Fruit fly (Drosophila melanogaster) whole organism, embryonic: ENCODE results near the gene CG6972.

Experiments
- Asciz ChIP-seq: fragments of 200-800 bp; sonication (Bioruptor generic); optimal IDR thresholded peaks from 2 replicates; lab custom pipeline; 2017; ENCODE audit warnings: missing biosample characterization, mild to moderate bottlenecking, missing genetic modification characterization, missing genetic modification reagents
- Atf-2 ChIP-seq: fragments of 200-800 bp; sonication (Bioruptor generic); optimal IDR thresholded peaks from 2 replicates; lab custom pipeline; 2016; ENCODE audit warnings: missing biosample characterization, missing genetic modification characterization
- CG10209 ChIP-seq: fragments of 200-800 bp; sonication (Bioruptor generic); optimal IDR thresholded peaks from 3 replicates; lab custom pipeline; 2017; ENCODE audit warnings: missing biosample characterization, mild to moderate bottlenecking, missing genetic modification characterization, missing genetic modification reagents
- CG10431 ChIP-seq: fragments of 200-800 bp; sonication (Bioruptor generic); optimal IDR thresholded peaks from 3 replicates; lab custom pipeline; 2018; ENCODE audit warnings: missing biosample characterization, mild to moderate bottlenecking, missing genetic modification characterization
- CG10543 ChIP-seq: fragments of 200-800 bp; sonication (Bioruptor generic); optimal IDR thresholded peaks from 3 replicates; lab custom pipeline; 2017; ENCODE audit warnings: missing biosample characterization, mild to moderate bottlenecking, missing genetic modification characterization, moderate library complexity
- CG10654 ChIP-seq: fragments of 200-800 bp; sonication (Bioruptor generic); optimal IDR thresholded peaks from 2 replicates; lab custom pipeline; 2016; ENCODE audit warnings: missing biosample characterization, missing genetic modification characterization
- CG12071 ChIP-seq: fragments of 200-800 bp; sonication (Bioruptor generic); optimal IDR thresholded peaks from 3 replicates; lab custom pipeline; 2018; ENCODE audit warnings: missing biosample characterization, mild to moderate bottlenecking, missing genetic modification characterization
- CG12155 ChIP-seq: fragments of 200-800 bp; sonication (Bioruptor generic); optimal IDR thresholded peaks from 3 replicates; lab custom pipeline; 2016; ENCODE audit warnings: missing biosample characterization, missing genetic modification characterization
- CG12219 ChIP-seq: fragments of 200-800 bp; sonication (Bioruptor generic); optimal IDR thresholded peaks from 3 replicates; lab custom pipeline; 2018; ENCODE audit warnings: missing biosample characterization, mild to moderate bottlenecking, missing genetic modification characterization
- CG15011 ChIP-seq: fragments of 200-800 bp; sonication (Bioruptor generic); optimal IDR thresholded peaks from 3 replicates; lab custom pipeline; 2018; ENCODE audit warnings: missing biosample characterization, mild to moderate bottlenecking, missing genetic modification characterization
- CG1529 ChIP-seq: fragments of 200-800 bp; sonication (Bioruptor generic); optimal IDR thresholded peaks from 3 replicates; lab custom pipeline; 2018; ENCODE audit warnings: missing biosample characterization, missing genetic modification characterization
- CG1602 ChIP-seq: fragments of 200-800 bp; sonication (Bioruptor generic); optimal IDR thresholded peaks from 3 replicates; lab custom pipeline; 2016; ENCODE audit warnings: missing biosample characterization, missing genetic modification characterization
- CG16813 ChIP-seq: fragments of 200-800 bp; sonication (Bioruptor generic); IDR thresholded peaks from 3 replicates; pipeline ENCODE4 v1.3.6; 2022; ENCODE audit warnings: missing biosample characterization, missing genetic modification characterization; ENCODE audit not compliant: partially characterized antibody
- CG18262 ChIP-seq: fragments of 200-800 bp; optimal IDR thresholded peaks from 3 replicates; lab custom pipeline; 2019; ENCODE audit warnings: missing biosample characterization, mild to moderate bottlenecking, missing genetic modification characterization, moderate library complexity
- CG18476 ChIP-seq: fragments of 200-800 bp; sonication (Bioruptor generic); optimal IDR thresholded peaks from 2 replicates; lab custom pipeline; 2016; ENCODE audit warnings: missing biosample characterization, mild to moderate bottlenecking, missing genetic modification characterization
- CG31441 ChIP-seq: fragments of 200-800 bp; sonication (Bioruptor generic); IDR thresholded peaks from 2 replicates; pipeline ENCODE4 v1.3.6; 2022; ENCODE audit warnings: missing biosample characterization, missing genetic modification characterization
- CG3281 ChIP-seq: fragments of 200-800 bp; sonication (Bioruptor generic); optimal IDR thresholded peaks from 3 replicates; lab custom pipeline; 2017; ENCODE audit warnings: missing biosample characterization, mild to moderate bottlenecking, missing genetic modification characterization
- CG33213 ChIP-seq: fragments of 200-800 bp; sonication (Bioruptor generic); optimal IDR thresholded peaks from 3 replicates; lab custom pipeline; 2016; ENCODE audit warnings: missing biosample characterization, missing genetic modification characterization
- CG4282 ChIP-seq: fragments of 200-800 bp; sonication (Bioruptor generic); optimal IDR thresholded peaks from 2 replicates; lab custom pipeline; 2016; ENCODE audit warnings: missing biosample characterization, missing genetic modification characterization
- CG5180 ChIP-seq: fragments of 200-800 bp; sonication (Bioruptor generic); optimal IDR thresholded peaks from 3 replicates; lab custom pipeline; 2017; ENCODE audit warnings: missing biosample characterization, missing genetic modification characterization, mild to moderate bottlenecking, moderate library complexity, missing genetic modification reagents
- CG5245 ChIP-seq: fragments of 200-800 bp; sonication (Bioruptor generic); optimal IDR thresholded peaks from 3 replicates; lab custom pipeline; 2016; ENCODE audit warnings: missing biosample characterization, missing genetic modification characterization
- CG8924 ChIP-seq: fragments of 200-800 bp; optimal IDR thresholded peaks from 3 replicates; lab custom pipeline; 2019; ENCODE audit warnings: missing biosample characterization, mild to moderate bottlenecking, missing genetic modification characterization, moderate library complexity
- CHES-1-like ChIP-seq: fragments of 200-800 bp; sonication (Bioruptor generic); optimal IDR thresholded peaks from 2 replicates; lab custom pipeline; 2016; ENCODE audit warnings: missing biosample characterization, missing genetic modification characterization
- MBD-R2 ChIP-seq: fragments of 200-800 bp; sonication (Bioruptor generic); IDR thresholded peaks from 2 replicates; pipeline ENCODE4 v1.3.6; 2022; ENCODE audit warnings: missing biosample characterization, missing genetic modification characterization
- Mad ChIP-seq: fragments of 200-800 bp; sonication (Bioruptor generic); optimal IDR thresholded peaks from 2 replicates; lab custom pipeline; 2016; ENCODE audit warnings: missing biosample characterization, missing genetic modification characterization
- Mrtf ChIP-seq: fragments of 200-800 bp; sonication (Bioruptor generic); IDR thresholded peaks from 3 replicates; pipeline ENCODE4 v1.3.6; 2022; ENCODE audit warnings: missing biosample characterization, missing genetic modification characterization
- NK7.1 ChIP-seq: fragments of 200-800 bp; sonication (Bioruptor generic); optimal IDR thresholded peaks from 3 replicates; lab custom pipeline; 2016; ENCODE audit warnings: missing biosample characterization, missing genetic modification characterization
- Nf-YC ChIP-seq: fragments of 200-800 bp; optimal IDR thresholded peaks from 3 replicates; lab custom pipeline; 2019; ENCODE audit warnings: missing biosample characterization, mild to moderate bottlenecking, missing genetic modification characterization, moderate library complexity
- Oli ChIP-seq: fragments of 200-800 bp; sonication (Bioruptor generic); optimal IDR thresholded peaks from 2 replicates; lab custom pipeline; 2018; ENCODE audit warnings: missing biosample characterization, mild to moderate bottlenecking, missing genetic modification characterization, moderate library complexity
- ac ChIP-seq: fragments of 200-800 bp; sonication (Bioruptor generic); optimal IDR thresholded peaks from 3 replicates; lab custom pipeline; 2017; ENCODE audit warnings: missing biosample characterization, mild to moderate bottlenecking, missing genetic modification characterization
- amos ChIP-seq: fragments of 200-800 bp; sonication (Bioruptor generic); IDR thresholded peaks from 2 replicates; pipeline ENCODE4 v1.3.6; 2022; ENCODE audit warnings: missing biosample characterization, missing genetic modification characterization; ENCODE audit not compliant: partially characterized antibody
- cas ChIP-seq: fragments of 200-800 bp; sonication (Bioruptor generic); IDR thresholded peaks from 2 replicates; pipeline ENCODE4 v1.3.6; 2022; ENCODE audit warnings: missing biosample characterization, missing genetic modification characterization
- chif ChIP-seq, 2 experiments: fragments of 200-800 bp; sonication (Bioruptor generic); optimal IDR thresholded peaks; 3 replicates each; lab custom pipeline; 2016; ENCODE audit warnings: missing biosample characterization in 2 of 2, missing genetic modification characterization in 2 of 2
- chm ChIP-seq: fragments of 200-800 bp; sonication (Bioruptor generic); IDR thresholded peaks from 2 replicates; pipeline ENCODE4 v1.3.6; 2022; ENCODE audit warnings: missing biosample characterization, missing genetic modification characterization
- ci ChIP-seq: fragments of 200-800 bp; sonication (Bioruptor generic); IDR thresholded peaks from 3 replicates; pipeline ENCODE4 v1.3.6; 2022; ENCODE audit warnings: missing biosample characterization, missing genetic modification characterization
- crol ChIP-seq: fragments of 200-800 bp; sonication (Bioruptor generic); IDR thresholded peaks from 2 replicates; pipeline ENCODE4 v1.3.6; 2022; ENCODE audit warnings: missing biosample characterization, missing genetic modification characterization
- dati ChIP-seq: fragments of 200-800 bp; sonication (Bioruptor generic); IDR thresholded peaks from 2 replicates; pipeline ENCODE4 v1.3.6; 2022; ENCODE audit warnings: missing biosample characterization, missing genetic modification characterization
- disco-r ChIP-seq: fragments of 200-800 bp; sonication (Bioruptor generic); optimal IDR thresholded peaks from 2 replicates; lab custom pipeline; 2016; ENCODE audit warnings: missing biosample characterization, missing genetic modification characterization
- fd3F ChIP-seq: fragments of 200-800 bp; sonication (Bioruptor generic); optimal IDR thresholded peaks from 2 replicates; lab custom pipeline; 2018; ENCODE audit warnings: missing biosample characterization, mild to moderate bottlenecking, missing genetic modification characterization, moderate library complexity
- fu2 ChIP-seq: fragments of 200-800 bp; sonication (Bioruptor generic); optimal IDR thresholded peaks from 2 replicates; lab custom pipeline; 2016; ENCODE audit warnings: missing biosample characterization, missing genetic modification characterization
- gce ChIP-seq: fragments of 200-800 bp; sonication (Bioruptor generic); IDR thresholded peaks from 3 replicates; pipeline ENCODE4 v1.3.6; 2022; ENCODE audit warnings: missing biosample characterization, missing genetic modification characterization
- hbn ChIP-seq: fragments of 200-800 bp; sonication (Bioruptor generic); IDR thresholded peaks from 2 replicates; pipeline ENCODE4 v1.3.6; 2022; ENCODE audit warnings: missing biosample characterization, missing genetic modification characterization; ENCODE audit not compliant: partially characterized antibody
- kah ChIP-seq: fragments of 200-800 bp; sonication (Bioruptor generic); optimal IDR thresholded peaks from 2 replicates; lab custom pipeline; 2018; ENCODE audit warnings: missing biosample characterization, mild to moderate bottlenecking, missing genetic modification characterization
- phol ChIP-seq: fragments of 200-800 bp; sonication (Bioruptor generic); optimal IDR thresholded peaks from 3 replicates; lab custom pipeline; 2018; ENCODE audit warnings: missing biosample characterization, mild to moderate bottlenecking, missing genetic modification characterization, moderate library complexity
- sc ChIP-seq, 3 experiments: fragments of >200 bp in 2 of 3; fragments of 200-800 bp in 1 of 3; sonication (Bioruptor generic) in 1 of 3; optimal IDR thresholded peaks; 2 replicates in 2 of 3; 3 replicates in 1 of 3; lab custom pipeline; 2017; ENCODE audit warnings: mild to moderate bottlenecking in 1 of 3, missing biosample characterization in 1 of 3, missing genetic modification characterization in 1 of 3, missing genetic modification reagents in 1 of 3
- seq ChIP-seq: fragments of 200-800 bp; sonication (Bioruptor generic); IDR thresholded peaks from 2 replicates; pipeline ENCODE4 v1.3.6; 2022; ENCODE audit warnings: missing biosample characterization, missing genetic modification characterization
- sna ChIP-seq: fragments of 200-800 bp; sonication (Bioruptor generic); IDR thresholded peaks from 2 replicates; pipeline ENCODE4 v1.3.6; 2022; ENCODE audit warnings: missing biosample characterization, missing genetic modification characterization; ENCODE audit not compliant: partially characterized antibody
- sob ChIP-seq: fragments of 200-800 bp; sonication (Bioruptor generic); IDR thresholded peaks from 2 replicates; pipeline ENCODE4 v1.3.6; 2022; ENCODE audit warnings: missing biosample characterization, missing genetic modification characterization
- tna ChIP-seq: fragments of 200-800 bp; sonication (Bioruptor generic); IDR thresholded peaks from 2 replicates; pipeline ENCODE4 v1.3.6; 2022; ENCODE audit warnings: missing biosample characterization, missing genetic modification characterization; ENCODE audit not compliant: partially characterized antibody
- trem ChIP-seq: fragments of 200-800 bp; optimal IDR thresholded peaks from 3 replicates; lab custom pipeline; 2019; ENCODE audit warnings: missing biosample characterization, mild to moderate bottlenecking, missing genetic modification characterization, moderate library complexity

CG6972 gene

dm6 chr3R:22663115-22663514 lies 38.7 kb upstream of the CG6972 start (continued):
- TF ChIP-seq CG1529 (GFP tag; lab: Kevin White, UChicago) (peak; percentile 42), CG5245 (GFP tag; lab: Kevin White, UChicago) (peak; percentile 26), Mrtf (GFP tag; lab: Robert Waterston, UW) (peak; percentile 31; the same call in 1 of the 3 replicates), CG4282 (no peak), CG31441 (peak; percentile 59), ci (GFP tag; lab: Robert Waterston, UW) (peak; percentile 88), kah (GFP tag; lab: Kevin White, UChicago) (no peak), CG12219 (GFP tag; lab: Kevin White, UChicago) (peak; percentile 57), Oli (tag; lab: Kevin White, UChicago) (peak; percentile 73), Nf-YC (tag; lab: Kevin White, UChicago) (no peak), dati (GFP tag; lab: Robert Waterston, UW) (no peak), MBD-R2 (GFP tag; lab: Robert Waterston, UW) (peak; percentile 41; the same call in 1 of the 2 replicates), CG5180 (GFP tag; lab: Kevin White, UChicago) (peak; percentile 35), Atf-2 (GFP tag; lab: Kevin White, UChicago) (peak; percentile 39), seq (GFP tag; lab: Robert Waterston, UW) (peak; percentile 50; the same call in 1 of the 2 replicates), chif (GFP tag; optimal IDR thresholded peaks at IDR 0.05; lab: Kevin White, UChicago) (peak; percentile 61 to 65), CG16813 (GFP tag; lab: Robert Waterston, UW) (no peak), CG3281 (peak; percentile 62), sc (optimal IDR thresholded peaks at IDR 0.05; lab: Kevin White, UChicago) (no peak), sc (GFP tag; optimal IDR thresholded peaks at IDR 0.05; lab: Kevin White, UChicago) (peak; percentile 45), trem (peak; percentile 14), CG10431 (GFP tag; lab: Kevin White, UChicago) (no peak), sna (GFP tag; lab: Robert Waterston, UW) (no peak), chm (no peak), CG12155 (peak; percentile 67), ac (GFP tag; lab: Kevin White, UChicago) (no peak), phol (tag; lab: Kevin White, UChicago) (peak; percentile 71), crol (GFP tag; lab: Robert Waterston, UW) (no peak), Asciz (GFP tag; lab: Kevin White, UChicago) (peak; percentile 28), fd3F (GFP tag; lab: Kevin White, UChicago) (peak; percentile 64), hbn (GFP tag; lab: Robert Waterston, UW) (no peak), CG33213 (GFP tag; lab: Kevin White, UChicago) (peak; percentile 28), CG10209 (GFP tag; lab: Kevin White, UChicago) (peak; percentile 67), amos (GFP tag; lab: Robert Waterston, UW) (no peak), CG1602 (peak; percentile 57), sob (GFP tag; lab: Robert Waterston, UW) (peak; percentile 63), CG18476 (GFP tag; lab: Kevin White, UChicago) (peak; percentile 11), Mad (GFP tag; lab: Kevin White, UChicago) (peak; percentile 20), cas (GFP tag; lab: Robert Waterston, UW) (no peak), CG10654 (GFP tag; lab: Kevin White, UChicago) (peak; percentile 15), CG15011 (GFP tag; lab: Kevin White, UChicago) (peak; percentile 14), tna (GFP tag; lab: Robert Waterston, UW) (no peak), CG8924 (tag; lab: Kevin White, UChicago) (peak; percentile 63), CG10543 (peak; percentile 11), CG18262 (tag; lab: Kevin White, UChicago) (no peak), CHES-1-like (GFP tag; lab: Kevin White, UChicago) (peak; percentile 57), disco-r (no peak), fu2 (GFP tag; lab: Kevin White, UChicago) (peak; percentile 22), NK7.1 (GFP tag; lab: Kevin White, UChicago) (no peak), gce (GFP tag; lab: Robert Waterston, UW) (no peak), CG12071 (GFP tag; lab: Kevin White, UChicago) (peak; percentile 58)
